Fruit fly (Drosophila melanogaster): ENCODE measurements around the gene sphinx2.

DNA sequence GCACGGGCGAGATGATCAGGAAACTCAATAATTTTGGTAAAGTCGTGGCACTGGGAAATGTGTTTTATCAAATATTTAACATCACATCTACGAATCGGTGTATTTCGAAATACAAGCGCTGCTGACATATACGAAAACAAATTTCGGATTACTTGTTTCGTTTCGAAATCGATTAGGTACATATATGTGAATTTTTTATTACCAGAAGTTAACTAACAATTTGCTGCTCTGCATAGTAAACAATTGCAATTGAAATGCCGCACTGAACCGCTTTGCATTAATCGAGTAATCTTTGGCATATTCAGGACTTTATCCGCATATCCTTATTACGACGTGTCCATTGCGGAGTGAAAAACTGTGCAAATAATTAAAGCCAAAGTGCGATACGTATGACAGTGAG lies 3.2 kb downstream of the sphinx2 start, which contains the start of gene CG14835:
- TF ChIP-seq psq (optimal IDR thresholded peaks at IDR 0.05), result no peak
- TF ChIP-seq Myc (optimal IDR thresholded peaks at IDR 0.05), result no peak
- TF ChIP-seq h (optimal IDR thresholded peaks at IDR 0.05), result no peak
- TF ChIP-seq insv (optimal IDR thresholded peaks at IDR 0.05), result no peak
- no peak for TF ChIP-seq Sin3A (optimal IDR thresholded peaks at IDR 0.05)
- TF ChIP-seq ttk (optimal IDR thresholded peaks at IDR 0.05), result no peak

Measured in Kc167 (cell line).